Fruit fly (Drosophila melanogaster) whole organism, pupa: ENCODE data around the gene spz5.

Experiments
- CG10348 ChIP-seq: fragments of 200-800 bp; sonication (Bioruptor generic); IDR thresholded peaks from 2 replicates; pipeline ENCODE4 v1.3.6; 2022; ENCODE audit warnings: missing biosample characterization, missing genetic modification characterization
- CG12605 ChIP-seq: fragments of 200-800 bp; sonication (Bioruptor generic); IDR thresholded peaks from 2 replicates; pipeline ENCODE4 v1.3.6; 2022; ENCODE audit warnings: missing biosample characterization, missing genetic modification characterization
- CG13204 ChIP-seq: fragments of 200-800 bp; sonication (Bioruptor generic); optimal IDR thresholded peaks from 2 replicates; lab custom pipeline; 2018; ENCODE audit warnings: missing biosample characterization, mild to moderate bottlenecking, missing genetic modification characterization, moderate library complexity
- CG15710 ChIP-seq: fragments of 200-800 bp; sonication (Bioruptor generic); optimal IDR thresholded peaks from 2 replicates; lab custom pipeline; 2018; ENCODE audit warnings: missing biosample characterization, mild to moderate bottlenecking, missing genetic modification characterization, moderate library complexity
- CG17806 ChIP-seq: fragments of 200-800 bp; sonication (Bioruptor generic); optimal IDR thresholded peaks from 2 replicates; lab custom pipeline; 2018; ENCODE audit warnings: missing biosample characterization, mild to moderate bottlenecking, missing genetic modification characterization, moderate library complexity
- CG32121 ChIP-seq: fragments of 200-800 bp; sonication (Bioruptor generic); IDR thresholded peaks from 2 replicates; pipeline ENCODE4 v1.3.6; 2022; ENCODE audit warnings: missing biosample characterization, missing genetic modification characterization
- CG34367 ChIP-seq: fragments of 200-800 bp; sonication (Bioruptor generic); optimal IDR thresholded peaks from 2 replicates; lab custom pipeline; 2018; ENCODE audit warnings: missing biosample characterization, mild to moderate bottlenecking, missing genetic modification characterization
- CG4496 ChIP-seq: fragments of 200-800 bp; sonication (Bioruptor generic); IDR thresholded peaks from 3 replicates; pipeline ENCODE4 v1.3.6; 2022; ENCODE audit warnings: missing biosample characterization, missing genetic modification characterization
- CG8159 ChIP-seq: fragments of 200-800 bp; sonication (Bioruptor generic); optimal IDR thresholded peaks from 3 replicates; lab custom pipeline; 2018; ENCODE audit warnings: missing biosample characterization, mild to moderate bottlenecking, missing genetic modification characterization, moderate library complexity
- CG8301 ChIP-seq: fragments of 200-800 bp; sonication (Bioruptor generic); optimal IDR thresholded peaks from 2 replicates; lab custom pipeline; 2018; ENCODE audit warnings: missing biosample characterization, mild to moderate bottlenecking, missing genetic modification characterization
- CG9948 ChIP-seq: fragments of 200-800 bp; sonication (Bioruptor generic); optimal IDR thresholded peaks from 2 replicates; lab custom pipeline; 2018; ENCODE audit warnings: missing biosample characterization, mild to moderate bottlenecking, missing genetic modification characterization, moderate library complexity
- D1 ChIP-seq: fragments of 200-800 bp; sonication (Bioruptor generic); optimal IDR thresholded peaks from 2 replicates; lab custom pipeline; 2018; ENCODE audit warnings: missing biosample characterization, mild to moderate bottlenecking, missing genetic modification characterization, moderate library complexity
- EcR ChIP-seq: fragments of 200-800 bp; sonication (Bioruptor generic); optimal IDR thresholded peaks from 3 replicates; lab custom pipeline; 2019; ENCODE audit warnings: missing biosample characterization, missing genetic modification characterization, mild to moderate bottlenecking, moderate library complexity, missing genetic modification reagents
- Ets98B ChIP-seq: fragments of 200-800 bp; sonication (Bioruptor generic); IDR thresholded peaks from 2 replicates; pipeline ENCODE4 v1.3.6; 2022; ENCODE audit warnings: missing biosample characterization, missing genetic modification characterization
- Pif1A ChIP-seq: fragments of 200-800 bp; sonication (Bioruptor generic); optimal IDR thresholded peaks from 3 replicates; lab custom pipeline; 2016; ENCODE audit warnings: missing biosample characterization, missing genetic modification characterization
- Pif1B ChIP-seq: fragments of 200-800 bp; sonication (Bioruptor generic); optimal IDR thresholded peaks from 3 replicates; lab custom pipeline; 2016; ENCODE audit warnings: missing biosample characterization, missing genetic modification characterization
- Snoo ChIP-seq: fragments of 200-800 bp; sonication (Bioruptor generic); optimal IDR thresholded peaks from 3 replicates; lab custom pipeline; 2017; ENCODE audit warnings: missing biosample characterization, mild to moderate bottlenecking, missing genetic modification characterization, inconsistent platforms
- fd96Ca ChIP-seq: fragments of 200-800 bp; sonication (Bioruptor generic); IDR thresholded peaks from 3 replicates; pipeline ENCODE4 v1.3.6; 2022; ENCODE audit warnings: missing biosample characterization, missing genetic modification characterization
- gl ChIP-seq: fragments of 200-800 bp; sonication (Bioruptor generic); optimal IDR thresholded peaks from 2 replicates; lab custom pipeline; 2018; ENCODE audit warnings: missing biosample characterization, mild to moderate bottlenecking, missing genetic modification characterization
- rn ChIP-seq: fragments of 200-800 bp; sonication (Bioruptor generic); IDR thresholded peaks from 2 replicates; pipeline ENCODE4 v1.3.6; 2022; ENCODE audit warnings: missing biosample characterization, missing genetic modification characterization

Gene spz5

dm6 chr3L:2892105-2892504 lies at the start of gene spz5:
Gene spz5, minus strand, starts transcription at chr3L:2892166.
- no peak for TF ChIP-seq CG9948
- TF ChIP-seq, all 21 proteins: peak for 0

dm6 chr3L:2923097-2923496 lies 31.1 kb upstream of the spz5 start:
- no peak for TF ChIP-seq CG32121 (GFP tag; lab: Robert Waterston, UW)
- TF ChIP-seq CG8301 (tag; lab: Kevin White, UChicago), result no peak
- no peak for TF ChIP-seq Ets98B
- no peak for TF ChIP-seq CG13204 (GFP tag; lab: Kevin White, UChicago)
- no peak for TF ChIP-seq Pif1B (GFP tag; lab: Kevin White, UChicago)
- no peak for TF ChIP-seq D1 (tag; lab: Kevin White, UChicago)
- no peak for TF ChIP-seq CG8159
- TF ChIP-seq rn, result no peak
- TF ChIP-seq fd96Ca (GFP tag; lab: Robert Waterston, UW), result no peak
- no peak for TF ChIP-seq gl (tag; lab: Kevin White, UChicago)
- TF ChIP-seq CG17806 (tag; lab: Kevin White, UChicago), result no peak
- TF ChIP-seq Pif1A (GFP tag; lab: Kevin White, UChicago), result no peak
- TF ChIP-seq EcR (GFP tag; lab: Kevin White, UChicago), result no peak
- TF ChIP-seq, all 21 proteins: peak for 0

- TF ChIP-seq CG34367 (tag; lab: Kevin White, UChicago), result no peak
- no peak for TF ChIP-seq CG13204 (GFP tag; lab: Kevin White, UChicago)
- TF ChIP-seq EcR (GFP tag; lab: Kevin White, UChicago), result no peak
- no peak for TF ChIP-seq gl (tag; lab: Kevin White, UChicago)
- no peak for TF ChIP-seq fd96Ca (GFP tag; lab: Robert Waterston, UW)
- no peak for TF ChIP-seq D1 (tag; lab: Kevin White, UChicago)
- no peak for TF ChIP-seq CG8301 (tag; lab: Kevin White, UChicago)
- TF ChIP-seq CG17806 (tag; lab: Kevin White, UChicago), result no peak
Observed at dm6 chr3L:2918628-2919027, 26.7 kb upstream of the spz5 start.

dm6 chr3L:2916554-2916953 lies 24.6 kb upstream of the spz5 start, which contains the start of gene CG9970:
Gene CG9970, minus strand, starts transcription at chr3L:2916654.
- TF ChIP-seq CG8301 (tag; lab: Kevin White, UChicago) (no peak), CG12605 (GFP tag; lab: Robert Waterston, UW) (no peak), CG15710 (tag; lab: Kevin White, UChicago) (no peak), Ets98B (no peak), Pif1A (GFP tag; lab: Kevin White, UChicago) (no peak)
- TF ChIP-seq, all 21 proteins: peak for 0

- TF ChIP-seq CG10348 (GFP tag; lab: Robert Waterston, UW) (no peak), rn (no peak), CG13204 (GFP tag; lab: Kevin White, UChicago) (no peak), CG4496 (no peak), CG34367 (tag; lab: Kevin White, UChicago) (no peak), fd96Ca (GFP tag; lab: Robert Waterston, UW) (no peak), gl (tag; lab: Kevin White, UChicago) (no peak), D1 (tag; lab: Kevin White, UChicago) (no peak), CG15710 (tag; lab: Kevin White, UChicago) (no peak), EcR (GFP tag; lab: Kevin White, UChicago) (no peak), Pif1A (GFP tag; lab: Kevin White, UChicago) (no peak), CG32121 (GFP tag; lab: Robert Waterston, UW) (no peak), CG9948 (no peak), CG17806 (tag; lab: Kevin White, UChicago) (no peak)
- TF ChIP-seq, all 21 proteins: peak for 0
Observed at dm6 chr3L:2913291-2913690, 21.3 kb upstream of the spz5 start.

- TF ChIP-seq CG13204 (GFP tag; lab: Kevin White, UChicago), result no peak
- TF ChIP-seq CG10348 (GFP tag; lab: Robert Waterston, UW), result no peak
- TF ChIP-seq CG8301 (tag; lab: Kevin White, UChicago), result no peak
- TF ChIP-seq CG8159, result no peak
- no peak for TF ChIP-seq CG15710 (tag; lab: Kevin White, UChicago)
- TF ChIP-seq gl (tag; lab: Kevin White, UChicago), result no peak
- no peak for TF ChIP-seq CG17806 (tag; lab: Kevin White, UChicago)
- TF ChIP-seq D1 (tag; lab: Kevin White, UChicago), result no peak
- TF ChIP-seq Pif1B (GFP tag; lab: Kevin White, UChicago), result no peak
- TF ChIP-seq fd96Ca (GFP tag; lab: Robert Waterston, UW), result no peak
- no peak for TF ChIP-seq rn
- TF ChIP-seq Snoo (tag; lab: Kevin White, UChicago), result no peak
- TF ChIP-seq CG9948, result no peak
- no peak for TF ChIP-seq CG4496
- TF ChIP-seq, all 21 proteins: peak for 0
Observed at dm6 chr3L:2909523-2910042, 17.6 kb upstream of the spz5 start.

- no peak for TF ChIP-seq EcR (GFP tag; lab: Kevin White, UChicago)
- TF ChIP-seq Ets98B, result no peak
- no peak for TF ChIP-seq CG17806 (tag; lab: Kevin White, UChicago)
- peak; percentile 21; the same call in 1 of the 2 replicates for TF ChIP-seq CG32121 (GFP tag; lab: Robert Waterston, UW)
- no peak for TF ChIP-seq gl (tag; lab: Kevin White, UChicago)
- no peak for TF ChIP-seq rn
Observed at dm6 chr3L:2906404-2906803, 14.4 kb upstream of the spz5 start.
